Fruit fly (Drosophila melanogaster): ENCODE measurements around the gene CG7488.

The CG7488 gene

dm6 chr3R:13015811-13016766, 20.7 kb downstream of the CG7488 start (continued):
- TF ChIP-seq Pdp1 (GFP tag; optimal IDR thresholded peaks at IDR 0.05) (peak; percentile 16 to 46), ci (GFP tag; IDR thresholded peaks at IDR 0.05) (0 out of 3 replicates have a peak, but pooled peaks have one; percentile 16), Stat92E (GFP tag; optimal IDR thresholded peaks at IDR 0.05) (peak in 1 of 3 experiments; percentile 38), CG7987 (GFP tag; optimal IDR thresholded peaks at IDR 0.05) (no peak), nerfin-2 (GFP tag; IDR thresholded peaks at IDR 0.05; ENCODE audit: partially characterized antibody) (no peak), toy (GFP tag; IDR thresholded peaks at IDR 0.05) (no peak), tx (GFP tag; optimal IDR thresholded peaks at IDR 0.05) (no peak), sna (GFP tag; IDR thresholded peaks at IDR 0.05; ENCODE audit: partially characterized antibody) (no peak), CG12942 (GFP tag; optimal IDR thresholded peaks at IDR 0.05) (no peak), CG9797 (GFP tag; optimal IDR thresholded peaks at IDR 0.05) (no peak), CG1529 (GFP tag; optimal IDR thresholded peaks at IDR 0.05) (no peak), inv (GFP tag; IDR thresholded peaks at IDR 0.05; ENCODE audit: partially characterized antibody) (no peak), Dfd (GFP tag; optimal IDR thresholded peaks at IDR 0.05) (no peak), kay (GFP tag; optimal IDR thresholded peaks at IDR 0.05) (no peak), hbn (GFP tag; IDR thresholded peaks at IDR 0.05; ENCODE audit: partially characterized antibody) (no peak), CG1647 (GFP tag; optimal IDR thresholded peaks at IDR 0.05) (no peak), CG42726 (GFP tag; IDR thresholded peaks at IDR 0.05; ENCODE audit: partially characterized antibody) (no peak), gfzf (GFP tag; optimal IDR thresholded peaks at IDR 0.05) (no peak), CG34422 (GFP tag; IDR thresholded peaks at IDR 0.05) (peak; percentile 39; the same call in 1 of the 3 replicates), CG4707 (GFP tag; optimal IDR thresholded peaks at IDR 0.05) (no peak), sens (GFP tag) (peak; percentile 89), CHES-1-like (GFP tag; optimal IDR thresholded peaks at IDR 0.05) (peak; percentile 27), cwo (GFP tag; optimal IDR thresholded peaks at IDR 0.05) (no peak), Sox100B (GFP tag; optimal IDR thresholded peaks at IDR 0.05) (no peak), sug (tag; optimal IDR thresholded peaks at IDR 0.05) (peak; percentile 48), CG31441 (GFP tag; IDR thresholded peaks at IDR 0.05) (no peak), odd (GFP tag; optimal IDR thresholded peaks at IDR 0.05) (no peak), NK7.1 (GFP tag; optimal IDR thresholded peaks at IDR 0.05) (no peak), Hmr (GFP tag; optimal IDR thresholded peaks at IDR 0.05) (peak; percentile 40), HLH54F (GFP tag; optimal IDR thresholded peaks at IDR 0.05) (peak; percentile 5), CG9876 (GFP tag; optimal IDR thresholded peaks at IDR 0.05) (no peak), CG32767 (GFP tag; IDR thresholded peaks at IDR 0.05) (0 out of 2 replicates have a peak, but pooled peaks have one; percentile 14), Dbx (GFP tag; IDR thresholded peaks at IDR 0.05) (peak; percentile 29; the same call in 1 of the 3 replicates), Gug (GFP tag; IDR thresholded peaks at IDR 0.05) (no peak), CG18476 (GFP tag; optimal IDR thresholded peaks at IDR 0.05) (no peak), CG7786 (GFP tag; optimal IDR thresholded peaks at IDR 0.05) (no peak), CG12769 (tag; optimal IDR thresholded peaks at IDR 0.05) (peak; percentile 85), CG17802 (tag; optimal IDR thresholded peaks at IDR 0.05) (no peak), CG15479 (GFP tag; optimal IDR thresholded peaks at IDR 0.05) (no peak), Mes4 (GFP tag; optimal IDR thresholded peaks at IDR 0.05) (no peak), stc (GFP tag; IDR thresholded peaks at IDR 0.05) (no peak), lilli (GFP tag; optimal IDR thresholded peaks at IDR 0.05) (peak; percentile 16), dimm (GFP tag; IDR thresholded peaks at IDR 0.05) (no peak), CG9727 (GFP tag; optimal IDR thresholded peaks at IDR 0.05) (no peak), CG2889 (GFP tag; IDR thresholded peaks at IDR 0.05) (no peak), Hr3 (GFP tag; optimal IDR thresholded peaks at IDR 0.05) (no peak), ac (GFP tag; optimal IDR thresholded peaks at IDR 0.05) (no peak), CG9932 (GFP tag; IDR thresholded peaks at IDR 0.05) (0 out of 2 replicates have a peak, but pooled peaks have one; percentile 3)

All from whole organism, embryonic.